Worm (Caenorhabditis elegans): ENCODE measurements around the gene F40H6.5.

The F40H6.5 gene

DNA sequence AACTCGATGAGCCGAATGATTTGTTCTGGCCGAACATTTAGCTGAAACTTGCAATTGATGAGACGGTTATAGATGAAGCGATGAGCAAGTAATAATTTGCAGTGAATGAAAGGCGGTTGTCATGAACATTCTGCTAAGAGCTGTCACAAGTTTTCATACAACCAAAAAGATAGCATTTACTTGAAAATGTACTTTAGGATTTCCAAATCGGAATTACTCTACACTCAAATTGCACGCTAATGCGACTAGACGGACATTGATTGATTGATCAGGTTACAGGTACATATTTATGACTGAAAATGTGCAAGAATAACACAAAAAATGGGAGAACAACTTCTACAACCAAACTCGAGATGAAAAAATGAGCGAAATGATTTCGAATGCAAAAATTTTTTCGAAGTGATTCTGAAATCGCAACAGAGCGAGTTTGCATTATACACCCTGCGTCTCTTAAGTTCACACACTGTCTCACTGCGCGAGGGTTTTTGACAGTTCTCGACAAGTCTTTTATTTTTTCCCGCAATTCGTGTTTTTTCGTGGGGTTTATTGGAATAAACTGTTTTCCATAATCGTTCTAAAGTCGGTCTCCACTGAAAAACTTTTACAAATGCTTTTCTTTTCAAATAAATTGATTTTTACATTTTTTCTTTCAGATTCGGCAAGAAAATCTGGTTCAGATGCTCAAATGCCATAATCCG lies 35.9 kb downstream of the F40H6.5 start, which contains the start of the genes npp-10 and cyk-3:
TSS of gene npp-10 (minus strand) at position 51 of the 698 bp plus-strand sequence.
TSS of gene cyk-3 (plus strand) at position 648 of the 698 bp plus-strand sequence.
- TF ChIP-seq C34F6.9 (tag; optimal IDR thresholded peaks at IDR 0.05) (peak; percentile 77), nhr-21 (tag; optimal IDR thresholded peaks at IDR 0.05) (peak; percentile 2), nhr-129 (tag; optimal IDR thresholded peaks at IDR 0.05) (peak; percentile 61), lin-11 (tag; optimal IDR thresholded peaks at IDR 0.05) (peak; percentile 0), lsy-2 (tag; optimal IDR thresholded peaks at IDR 0.05) (peak in 1 of 2 experiments; percentile 10), gmeb-1 (tag; optimal IDR thresholded peaks at IDR 0.05) (no peak), alr-1 (tag; optimal IDR thresholded peaks at IDR 0.05) (no peak), blmp-1 (tag; optimal IDR thresholded peaks at IDR 0.05; ENCODE audit: insufficient read depth) (no peak), mab-5 (tag; optimal IDR thresholded peaks at IDR 0.05) (peak; percentile 6), fos-1 (tag; optimal IDR thresholded peaks at IDR 0.05) (no peak)

DNA sequence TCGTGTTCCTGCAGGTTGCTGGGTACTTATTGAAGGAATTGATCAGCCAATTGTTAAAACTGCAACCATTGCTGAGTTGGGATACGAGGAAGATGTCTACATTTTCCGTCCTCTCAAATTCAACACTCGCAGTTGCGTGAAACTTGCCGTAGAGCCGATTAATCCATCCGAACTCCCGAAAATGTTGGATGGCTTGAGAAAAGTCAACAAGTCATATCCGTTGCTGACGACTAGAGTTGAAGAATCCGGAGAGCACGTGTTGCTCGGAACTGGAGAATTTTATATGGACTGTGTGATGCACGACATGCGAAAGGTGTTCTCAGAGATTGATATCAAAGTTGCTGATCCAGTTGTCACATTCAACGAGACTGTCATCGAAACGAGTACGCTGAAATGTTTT lies 44.3 kb downstream of the F40H6.5 start:
- TF ChIP-seq nhr-6 (tag; optimal IDR thresholded peaks at IDR 0.05) (no peak), ama-1 (optimal IDR thresholded peaks at IDR 0.05) (no peak), blmp-1 (tag; optimal IDR thresholded peaks at IDR 0.05; ENCODE audit: insufficient read depth) (no peak), nhr-77 (tag; optimal IDR thresholded peaks at IDR 0.05) (no peak), ZK546.5 (tag; optimal IDR thresholded peaks at IDR 0.05) (no peak), ztf-4 (tag; optimal IDR thresholded peaks at IDR 0.05) (no peak), unc-62 (GFP tag; optimal IDR thresholded peaks at IDR 0.05) (no peak), mdl-1 (tag; optimal IDR thresholded peaks at IDR 0.05) (no peak), egl-27 (tag; optimal IDR thresholded peaks at IDR 0.05) (no peak)

DNA sequence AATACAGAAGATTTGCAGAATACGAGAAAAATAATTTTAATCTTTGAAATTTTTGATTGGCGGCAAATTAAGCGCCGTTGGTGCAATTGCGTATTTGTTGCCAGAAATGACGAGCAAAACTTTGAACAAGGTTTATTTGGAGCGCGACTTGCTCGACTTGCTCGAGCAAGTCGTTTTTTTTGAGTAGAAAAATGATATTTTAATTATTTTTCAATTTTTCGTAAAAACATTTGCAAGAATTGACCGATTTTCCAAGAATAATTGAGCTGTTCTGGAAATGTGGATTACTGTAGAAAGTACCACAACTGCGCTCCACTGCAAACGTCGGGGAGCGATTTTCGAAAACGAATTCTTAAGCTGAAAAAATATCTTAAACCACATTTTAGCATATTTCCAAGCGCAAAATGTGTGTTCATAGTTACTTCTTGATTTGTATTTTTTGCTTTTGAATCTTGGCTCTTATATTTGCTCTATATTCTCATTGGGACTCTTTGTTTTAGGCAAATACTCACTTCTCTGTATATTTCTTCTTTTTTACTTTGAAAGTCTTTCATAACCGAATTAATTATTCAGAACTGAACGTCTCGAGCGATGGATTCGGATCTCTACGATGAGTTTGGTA lies 46.5 kb downstream of the F40H6.5 start, which contains the start of the genes gcna-1 and eftu-2:
TSS of gene gcna-1 (minus strand) at position 96 of the 622 bp plus-strand sequence.
TSS of gene eftu-2 (plus strand) at position 572 of the 622 bp plus-strand sequence.
- TF ChIP-seq aly-2 (tag; optimal IDR thresholded peaks at IDR 0.05) (no peak), C34F6.9 (tag; optimal IDR thresholded peaks at IDR 0.05) (no peak), F13H6.1 (tag; optimal IDR thresholded peaks at IDR 0.05) (no peak), unc-55 (GFP tag; optimal IDR thresholded peaks at IDR 0.05) (peak; percentile 47), nhr-25 (tag; optimal IDR thresholded peaks at IDR 0.05) (no peak), peb-1 (tag; optimal IDR thresholded peaks at IDR 0.05) (no peak), lsy-2 (tag; optimal IDR thresholded peaks at IDR 0.05) (peak; percentile 76 to 96), nhr-11 (tag; optimal IDR thresholded peaks at IDR 0.05) (no peak), unc-39 (tag; optimal IDR thresholded peaks at IDR 0.05) (no peak), unc-62 (GFP tag; optimal IDR thresholded peaks at IDR 0.05) (no peak), gmeb-1 (tag; optimal IDR thresholded peaks at IDR 0.05) (peak; percentile 72), ZK546.5 (tag; optimal IDR thresholded peaks at IDR 0.05) (no peak), ceh-82 (tag; optimal IDR thresholded peaks at IDR 0.05) (no peak), nhr-6 (tag; optimal IDR thresholded peaks at IDR 0.05) (no peak), Y55F3AM.14 (GFP tag; optimal IDR thresholded peaks at IDR 0.05) (no peak), dmd-4 (tag; optimal IDR thresholded peaks at IDR 0.05) (no peak), nhr-77 (tag; optimal IDR thresholded peaks at IDR 0.05) (no peak), nhr-129 (tag; optimal IDR thresholded peaks at IDR 0.05) (peak; percentile 16), sma-9 (GFP tag; optimal IDR thresholded peaks at IDR 0.05) (no peak), sma-9 (tag; optimal IDR thresholded peaks at IDR 0.05) (no peak), fos-1 (tag; optimal IDR thresholded peaks at IDR 0.05) (no peak), egl-27 (tag; optimal IDR thresholded peaks at IDR 0.05) (no peak), lin-13 (GFP tag; optimal IDR thresholded peaks at IDR 0.05) (no peak), alr-1 (tag; optimal IDR thresholded peaks at IDR 0.05) (no peak), nhr-237 (tag; optimal IDR thresholded peaks at IDR 0.05) (no peak), sma-3 (GFP tag; optimal IDR thresholded peaks at IDR 0.05) (peak; percentile 20), mdl-1 (tag; optimal IDR thresholded peaks at IDR 0.05) (no peak), snpc-4 (tag; optimal IDR thresholded peaks at IDR 0.05) (no peak), skn-1 (tag; optimal IDR thresholded peaks at IDR 0.05) (no peak), R02D3.7 (tag; optimal IDR thresholded peaks at IDR 0.05) (no peak), elt-1 (tag; optimal IDR thresholded peaks at IDR 0.05) (no peak), mab-5 (tag; optimal IDR thresholded peaks at IDR 0.05) (no peak), ztf-4 (tag; optimal IDR thresholded peaks at IDR 0.05) (no peak), nhr-23 (tag; optimal IDR thresholded peaks at IDR 0.05) (no peak), nhr-12 (tag; optimal IDR thresholded peaks at IDR 0.05) (no peak), sem-4 (tag; optimal IDR thresholded peaks at IDR 0.05) (no peak), crh-2 (tag; optimal IDR thresholded peaks at IDR 0.05) (no peak)

Measured in whole organism, L2 larva.